Worm (Caenorhabditis elegans) whole organism, midembryonic: ENCODE results near the gene F45H10.2.

Source experiments
- T22C8.4 ChIP-seq: fragments of 200-800 bp; sonication (Bioruptor generic); IDR thresholded peaks from 2 replicates; pipeline ENCODE4 v1.3.6; 2022; ENCODE audit warnings: missing genetic modification characterization, missing compliant biosample characterization
- cog-1 ChIP-seq: sonication (generic microtip); optimal IDR thresholded peaks from 2 replicates; lab custom pipeline; 2016; ENCODE audit warnings: missing genetic modification characterization, missing compliant biosample characterization
- flt-1 ChIP-seq: fragments of 200-800 bp; sonication (Bioruptor generic); IDR thresholded peaks from 2 replicates; pipeline ENCODE4 v1.3.6; 2022; ENCODE audit warnings: missing genetic modification characterization, missing compliant biosample characterization
- ref-1 ChIP-seq: fragments of 200-800 bp; sonication (Bioruptor generic); conservative IDR thresholded peaks from 2 replicates; pipeline ENCODE4 v1.3.6; 2022; ENCODE audit warnings: missing genetic modification reagents, missing genetic modification characterization, missing compliant biosample characterization
- tab-1 ChIP-seq: fragments of 200-800 bp; sonication (Bioruptor generic); IDR thresholded peaks from 2 replicates; pipeline ENCODE4 v1.3.6; 2022; ENCODE audit warnings: missing genetic modification characterization, missing compliant biosample characterization
- ztf-23 ChIP-seq: fragments of 200-800 bp; sonication (Bioruptor generic); IDR thresholded peaks from 2 replicates; pipeline ENCODE4 v1.3.6; 2022; ENCODE audit warnings: missing genetic modification reagents, missing genetic modification characterization, missing compliant biosample characterization
- ztf-29 ChIP-seq: fragments of 200-800 bp; sonication (Bioruptor generic); IDR thresholded peaks from 2 replicates; pipeline ENCODE4 v1.3.6; 2022; ENCODE audit warnings: missing genetic modification reagents, missing genetic modification characterization, missing compliant biosample characterization

DNA sequence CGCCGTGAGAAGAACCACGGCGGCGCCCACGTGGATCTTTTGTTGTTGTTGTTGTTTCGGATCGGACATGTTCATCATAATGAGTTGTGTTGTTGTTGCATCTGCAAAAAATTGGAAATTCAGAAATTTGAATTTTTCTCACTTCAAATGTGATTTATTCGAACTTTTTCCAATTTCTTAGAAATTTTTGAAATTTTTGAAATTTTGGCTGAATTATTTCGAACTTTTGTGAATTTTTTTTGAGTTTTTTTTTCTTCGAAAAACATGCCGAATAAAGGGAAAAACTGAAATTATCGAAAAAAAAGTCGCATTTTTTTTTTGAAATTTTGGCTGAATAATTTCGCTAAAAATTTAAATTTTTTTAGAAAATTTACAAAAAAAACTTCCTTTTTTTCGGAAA lies 38.3 kb upstream of the F45H10.2 start, which contains the start of gene snx-14:
- TF ChIP-seq tab-1 (GFP tag; lab: Robert Waterston, UW) (no peak), ztf-29 (GFP tag; lab: Robert Waterston, UW) (no peak), cog-1 (tag; lab: Kevin White, UChicago) (no peak), flt-1 (GFP tag; lab: Robert Waterston, UW) (no peak), ztf-23 (GFP tag; lab: Robert Waterston, UW) (no peak), T22C8.4 (GFP tag; lab: Robert Waterston, UW) (no peak), ref-1 (no peak)
